Fruit fly (Drosophila melanogaster) whole organism, embryonic: Measurements from ENCODE around the gene PNPase.
A peak's percentile ranks its signal among the peaks of the same experiment; 100 is the strongest.

ENCODE experiments used
- CG1233 ChIP-seq: fragments of 200-800 bp; sonication (Bioruptor generic); optimal IDR thresholded peaks from 4 replicates; lab custom pipeline; 2018; ENCODE audit warnings: missing biosample characterization, mild to moderate bottlenecking, missing genetic modification characterization
- CG12769 ChIP-seq: fragments of 200-800 bp; sonication (Bioruptor generic); optimal IDR thresholded peaks from 2 replicates; lab custom pipeline; 2019; ENCODE audit warnings: missing biosample characterization, mild to moderate bottlenecking, missing genetic modification characterization, moderate library complexity
- CG13296 ChIP-seq: fragments of 200-800 bp; sonication (Bioruptor generic); optimal IDR thresholded peaks from 3 replicates; lab custom pipeline; 2018; ENCODE audit warnings: missing biosample characterization, mild to moderate bottlenecking, missing genetic modification characterization
- CG1603 ChIP-seq: fragments of 200-800 bp; sonication (Bioruptor generic); optimal IDR thresholded peaks from 2 replicates; lab custom pipeline; 2019; ENCODE audit warnings: missing biosample characterization, mild to moderate bottlenecking, missing genetic modification characterization, moderate library complexity
- CG16813 ChIP-seq: fragments of 200-800 bp; sonication (Bioruptor generic); IDR thresholded peaks from 3 replicates; pipeline ENCODE4 v1.3.6; 2022; ENCODE audit warnings: missing biosample characterization, missing genetic modification characterization; ENCODE audit not compliant: partially characterized antibody
- CG17359 ChIP-seq: fragments of 200-800 bp; sonication (Bioruptor generic); optimal IDR thresholded peaks from 3 replicates; lab custom pipeline; 2018; ENCODE audit warnings: missing biosample characterization, mild to moderate bottlenecking, missing genetic modification characterization, moderate library complexity
- CG17385 ChIP-seq: fragments of 200-800 bp; sonication (Bioruptor generic); optimal IDR thresholded peaks from 3 replicates; lab custom pipeline; 2018; ENCODE audit warnings: missing biosample characterization, mild to moderate bottlenecking, missing genetic modification characterization
- CG17829 ChIP-seq: fragments of 200-800 bp; optimal IDR thresholded peaks from 2 replicates; lab custom pipeline; 2019; ENCODE audit warnings: missing biosample characterization, mild to moderate bottlenecking, missing genetic modification characterization, moderate library complexity
- CG1832 ChIP-seq: fragments of 200-800 bp; sonication (Bioruptor generic); optimal IDR thresholded peaks from 2 replicates; lab custom pipeline; 2017; ENCODE audit warnings: missing biosample characterization, mild to moderate bottlenecking, missing genetic modification characterization, inconsistent platforms
- CG2199 ChIP-seq: fragments of 200-800 bp; sonication (Bioruptor generic); IDR thresholded peaks from 3 replicates; pipeline ENCODE4 v1.3.6; 2022; ENCODE audit warnings: missing biosample characterization, missing genetic modification characterization
- CG30431 ChIP-seq: fragments of 200-800 bp; sonication (Bioruptor generic); optimal IDR thresholded peaks from 2 replicates; lab custom pipeline; 2017; ENCODE audit warnings: missing biosample characterization, missing genetic modification characterization
- CG31441 ChIP-seq: fragments of 200-800 bp; sonication (Bioruptor generic); IDR thresholded peaks from 2 replicates; pipeline ENCODE4 v1.3.6; 2022; ENCODE audit warnings: missing biosample characterization, missing genetic modification characterization
- CG34376 ChIP-seq: fragments of 200-800 bp; sonication (Bioruptor generic); optimal IDR thresholded peaks from 2 replicates; lab custom pipeline; 2018; ENCODE audit warnings: missing biosample characterization, mild to moderate bottlenecking, missing genetic modification characterization
- CG4404 ChIP-seq: fragments of 200-800 bp; sonication (Bioruptor generic); IDR thresholded peaks from 2 replicates; pipeline ENCODE4 v1.3.6; 2022; ENCODE audit warnings: missing biosample characterization, missing genetic modification characterization
- CG4854 ChIP-seq: fragments of 200-800 bp; sonication (Bioruptor generic); optimal IDR thresholded peaks from 2 replicates; lab custom pipeline; 2016; ENCODE audit warnings: missing biosample characterization, missing genetic modification characterization, inconsistent platforms
- CG6813 ChIP-seq: fragments of 200-800 bp; sonication (Bioruptor generic); optimal IDR thresholded peaks from 2 replicates; lab custom pipeline; 2017; ENCODE audit warnings: missing biosample characterization, missing genetic modification characterization, mild to moderate bottlenecking, moderate library complexity, missing genetic modification reagents
- CG9727 ChIP-seq: fragments of 200-800 bp; sonication (Bioruptor generic); optimal IDR thresholded peaks from 3 replicates; lab custom pipeline; 2017; ENCODE audit warnings: missing biosample characterization, mild to moderate bottlenecking, missing genetic modification characterization
- CHES-1-like ChIP-seq: fragments of 200-800 bp; sonication (Bioruptor generic); optimal IDR thresholded peaks from 2 replicates; lab custom pipeline; 2016; ENCODE audit warnings: missing biosample characterization, missing genetic modification characterization
- CoRest ChIP-seq: fragments of 200-800 bp; sonication (Bioruptor generic); optimal IDR thresholded peaks from 3 replicates; lab custom pipeline; 2018; ENCODE audit warnings: missing biosample characterization, mild to moderate bottlenecking, missing genetic modification characterization, moderate library complexity
- E2f1 ChIP-seq: fragments of 200-800 bp; sonication (Bioruptor generic); IDR thresholded peaks from 2 replicates; pipeline ENCODE4 v1.3.6; 2022; ENCODE audit warnings: missing biosample characterization, missing genetic modification characterization
- Fer1 ChIP-seq: fragments of 200-800 bp; sonication (Bioruptor generic); optimal IDR thresholded peaks from 2 replicates; lab custom pipeline; 2017; ENCODE audit warnings: missing biosample characterization, mild to moderate bottlenecking, missing genetic modification characterization
- HLH4C ChIP-seq: fragments of 200-800 bp; sonication (Bioruptor generic); IDR thresholded peaks from 3 replicates; pipeline ENCODE4 v1.3.6; 2022; ENCODE audit warnings: missing biosample characterization, missing genetic modification characterization; ENCODE audit not compliant: partially characterized antibody
- Hsf ChIP-seq: fragments of 200-800 bp; sonication (Bioruptor generic); optimal IDR thresholded peaks from 3 replicates; lab custom pipeline; 2016; ENCODE audit warnings: missing biosample characterization, missing genetic modification characterization
- Mad ChIP-seq: fragments of 200-800 bp; sonication (Bioruptor generic); optimal IDR thresholded peaks from 2 replicates; lab custom pipeline; 2016; ENCODE audit warnings: missing biosample characterization, missing genetic modification characterization
- Meics ChIP-seq: fragments of 200-800 bp; sonication (Bioruptor generic); optimal IDR thresholded peaks from 2 replicates; lab custom pipeline; 2017; ENCODE audit warnings: missing biosample characterization, mild to moderate bottlenecking, missing genetic modification characterization
- Neu2 ChIP-seq: fragments of 200-800 bp; sonication (Bioruptor generic); optimal IDR thresholded peaks from 3 replicates; lab custom pipeline; 2016; ENCODE audit warnings: missing biosample characterization, missing genetic modification characterization, borderline replicate concordance
- Nf-YB ChIP-seq: fragments of 200-800 bp; sonication (Bioruptor generic); optimal IDR thresholded peaks from 3 replicates; lab custom pipeline; 2019; ENCODE audit warnings: missing biosample characterization, mild to moderate bottlenecking, missing genetic modification characterization, moderate library complexity
- Oli ChIP-seq: fragments of 200-800 bp; sonication (Bioruptor generic); optimal IDR thresholded peaks from 2 replicates; lab custom pipeline; 2018; ENCODE audit warnings: missing biosample characterization, mild to moderate bottlenecking, missing genetic modification characterization, moderate library complexity
- Opbp ChIP-seq: fragments of 200-800 bp; sonication (Bioruptor generic); IDR thresholded peaks from 3 replicates; pipeline ENCODE4 v1.3.6; 2022; ENCODE audit warnings: missing biosample characterization, missing genetic modification characterization; ENCODE audit not compliant: partially characterized antibody
- Sox100B ChIP-seq: fragments of 200-800 bp; sonication (Bioruptor generic); optimal IDR thresholded peaks from 3 replicates; lab custom pipeline; 2018; ENCODE audit warnings: missing biosample characterization, mild to moderate bottlenecking, missing genetic modification characterization
- Ssrp ChIP-seq: fragments of 200-800 bp; sonication (Bioruptor generic); optimal IDR thresholded peaks from 2 replicates; lab custom pipeline; 2018; ENCODE audit warnings: missing biosample characterization, mild to moderate bottlenecking, missing genetic modification characterization, moderate library complexity
- TFAM ChIP-seq: fragments of 200-800 bp; sonication (Bioruptor generic); optimal IDR thresholded peaks from 2 replicates; lab custom pipeline; 2017; ENCODE audit warnings: missing biosample characterization, missing genetic modification characterization, inconsistent platforms
- btn ChIP-seq: fragments of 200-800 bp; sonication (Bioruptor generic); optimal IDR thresholded peaks from 2 replicates; lab custom pipeline; 2016; ENCODE audit warnings: missing biosample characterization, missing genetic modification characterization
- caup ChIP-seq: fragments of 200-800 bp; sonication (Bioruptor generic); optimal IDR thresholded peaks from 3 replicates; lab custom pipeline; 2017; ENCODE audit warnings: missing biosample characterization, mild to moderate bottlenecking, missing genetic modification characterization, moderate library complexity; ENCODE audit not compliant: severe bottlenecking
- fd64A ChIP-seq: fragments of 200-800 bp; sonication (Bioruptor generic); optimal IDR thresholded peaks from 3 replicates; lab custom pipeline; 2018; ENCODE audit warnings: missing biosample characterization, mild to moderate bottlenecking, missing genetic modification characterization
- gce ChIP-seq: fragments of 200-800 bp; sonication (Bioruptor generic); IDR thresholded peaks from 3 replicates; pipeline ENCODE4 v1.3.6; 2022; ENCODE audit warnings: missing biosample characterization, missing genetic modification characterization
- gcm2 ChIP-seq: fragments of 200-800 bp; sonication (Bioruptor generic); optimal IDR thresholded peaks from 2 replicates; lab custom pipeline; 2016; ENCODE audit warnings: missing biosample characterization, missing genetic modification characterization
- hkb ChIP-seq, 2 experiments: fragments of 200-800 bp in 1 of 2; fragments of >200 bp in 1 of 2; sonication (Bioruptor generic) in 1 of 2; IDR thresholded peaks in 1 of 2; optimal IDR thresholded peaks in 1 of 2; 2 replicates each; pipeline versions ENCODE4 v1.3.6 to Lab custom; 2017 to 2022; ENCODE audit warnings: missing biosample characterization in 1 of 2, missing genetic modification characterization in 1 of 2
- nerfin-2 ChIP-seq: fragments of 200-800 bp; sonication (Bioruptor generic); IDR thresholded peaks from 2 replicates; pipeline ENCODE4 v1.3.6; 2022; ENCODE audit warnings: missing biosample characterization, missing genetic modification characterization; ENCODE audit not compliant: partially characterized antibody
- otp ChIP-seq: fragments of 200-800 bp; sonication (Bioruptor generic); IDR thresholded peaks from 3 replicates; pipeline ENCODE4, ENCODE4 v1.3.6; 2022; ENCODE audit warnings: missing biosample characterization, missing genetic modification characterization
- pum ChIP-seq: fragments of 200-800 bp; sonication (Bioruptor generic); optimal IDR thresholded peaks from 2 replicates; lab custom pipeline; 2016; ENCODE audit warnings: missing biosample characterization, missing genetic modification characterization
- rib ChIP-seq: fragments of 200-800 bp; sonication (Bioruptor generic); IDR thresholded peaks from 2 replicates; pipeline ENCODE4 v1.3.6; 2022; ENCODE audit warnings: missing biosample characterization, missing genetic modification characterization
- scrt ChIP-seq: fragments of 200-800 bp; sonication (Bioruptor generic); optimal IDR thresholded peaks from 2 replicates; lab custom pipeline; 2018; ENCODE audit warnings: missing biosample characterization, mild to moderate bottlenecking, missing genetic modification characterization, moderate library complexity
- sd ChIP-seq: fragments of 200-800 bp; sonication (Bioruptor generic); optimal IDR thresholded peaks from 3 replicates; lab custom pipeline; 2018; ENCODE audit warnings: missing biosample characterization, mild to moderate bottlenecking, missing genetic modification characterization, moderate library complexity
- ssp ChIP-seq: fragments of 200-800 bp; sonication (Bioruptor generic); IDR thresholded peaks from 2 replicates; pipeline ENCODE4 v1.3.6; 2022; ENCODE audit warnings: missing biosample characterization, missing genetic modification characterization
- tna ChIP-seq: fragments of 200-800 bp; sonication (Bioruptor generic); IDR thresholded peaks from 2 replicates; pipeline ENCODE4 v1.3.6; 2022; ENCODE audit warnings: missing biosample characterization, missing genetic modification characterization; ENCODE audit not compliant: partially characterized antibody
- twi ChIP-seq: fragments of 200-800 bp; optimal IDR thresholded peaks from 2 replicates; lab custom pipeline; 2019; ENCODE audit warnings: missing biosample characterization, mild to moderate bottlenecking, missing genetic modification characterization, moderate library complexity
- yki ChIP-seq: fragments of >200 bp; optimal IDR thresholded peaks from 3 replicates; lab custom pipeline; 2018
- z ChIP-seq: fragments of 200-800 bp; sonication (Bioruptor generic); IDR thresholded peaks from 3 replicates; pipeline ENCODE4 v1.3.6; 2022; ENCODE audit warnings: missing biosample characterization, missing genetic modification characterization

PNPase gene

dm6 chr3R:31384108-31384507, 21.1 kb downstream of the PNPase start (continued):
- TF ChIP-seq hkb (optimal IDR thresholded peaks at IDR 0.05; lab: Kevin White, UChicago) = peak; percentile 92
- peak; percentile 97 for TF ChIP-seq hkb (GFP tag; IDR thresholded peaks at IDR 0.05; lab: Robert Waterston, UW)
- no peak for TF ChIP-seq CG16813 (GFP tag; lab: Robert Waterston, UW)
- TF ChIP-seq CG12769 (tag; lab: Kevin White, UChicago) = peak; percentile 97
- peak; percentile 97 for TF ChIP-seq CG2199
- TF ChIP-seq CG17385 (GFP tag; lab: Kevin White, UChicago) = peak; percentile 90
- peak; percentile 98 for TF ChIP-seq Oli (tag; lab: Kevin White, UChicago)
- TF ChIP-seq z (GFP tag; lab: Robert Waterston, UW) = peak; percentile 74; the same call in 2 of the 3 replicates
- peak; percentile 95 for TF ChIP-seq CG4854 (GFP tag; lab: Kevin White, UChicago)
- TF ChIP-seq Opbp = no peak
- TF ChIP-seq tna (GFP tag; lab: Robert Waterston, UW) = peak; percentile 34; the same call in 1 of the 2 replicates
- peak; percentile 86 for TF ChIP-seq twi
- TF ChIP-seq TFAM (GFP tag; lab: Kevin White, UChicago) = peak; percentile 59
- TF ChIP-seq Neu2 (GFP tag; lab: Kevin White, UChicago) = peak; percentile 77
- TF ChIP-seq CG1233 = peak; percentile 94
- peak; percentile 98 for TF ChIP-seq Hsf (GFP tag; lab: Kevin White, UChicago)
- TF ChIP-seq pum (GFP tag; lab: Kevin White, UChicago) = peak; percentile 99
- peak; percentile 98 for TF ChIP-seq CHES-1-like (GFP tag; lab: Kevin White, UChicago)
- TF ChIP-seq btn (GFP tag; lab: Kevin White, UChicago) = peak; percentile 94
- TF ChIP-seq gcm2 (GFP tag; lab: Kevin White, UChicago) = peak; percentile 96
- peak; percentile 93 for TF ChIP-seq Sox100B (GFP tag; lab: Kevin White, UChicago)
- peak; percentile 97 for TF ChIP-seq CoRest (tag; lab: Kevin White, UChicago)
- peak; percentile 97 for TF ChIP-seq Meics
- peak; percentile 96 for TF ChIP-seq Ssrp (tag; lab: Kevin White, UChicago)
- TF ChIP-seq fd64A (GFP tag; lab: Kevin White, UChicago) = peak; percentile 86
- peak; percentile 91 for TF ChIP-seq ssp
- peak; percentile 98 for TF ChIP-seq CG31441 (GFP tag; lab: Robert Waterston, UW)
- TF ChIP-seq caup (GFP tag; lab: Kevin White, UChicago) = peak; percentile 96
- TF ChIP-seq CG1832 (GFP tag; lab: Kevin White, UChicago) = peak; percentile 42
- peak; percentile 91 for TF ChIP-seq sd (tag; lab: Kevin White, UChicago)
- TF ChIP-seq CG6813 (GFP tag; lab: Kevin White, UChicago) = peak; percentile 95
- TF ChIP-seq HLH4C (GFP tag; lab: Robert Waterston, UW) = no peak
- peak; percentile 95 for TF ChIP-seq CG9727
- peak; percentile 97 for TF ChIP-seq Fer1 (GFP tag; lab: Kevin White, UChicago)
- TF ChIP-seq gce = peak; percentile 93
- TF ChIP-seq CG1603 (tag; lab: Kevin White, UChicago) = peak; percentile 95
- TF ChIP-seq CG34376 = peak; percentile 90
- TF ChIP-seq otp (GFP tag; lab: Robert Waterston, UW) = peak; percentile 97
- TF ChIP-seq yki = no peak
- TF ChIP-seq rib (GFP tag; lab: Robert Waterston, UW) = peak; percentile 98
- peak; percentile 85 for TF ChIP-seq Nf-YB (GFP tag; lab: Kevin White, UChicago)
- no peak for TF ChIP-seq nerfin-2
- TF ChIP-seq CG13296 = peak; percentile 94
- peak; percentile 97 for TF ChIP-seq CG17359
- peak; percentile 98 for TF ChIP-seq E2f1
- TF ChIP-seq Mad (GFP tag; lab: Kevin White, UChicago) = peak; percentile 98
- TF ChIP-seq CG17829 = peak; percentile 98
- TF ChIP-seq scrt (GFP tag; lab: Kevin White, UChicago) = peak; percentile 94
- TF ChIP-seq CG4404 (GFP tag; lab: Robert Waterston, UW) = peak; percentile 95
- peak; percentile 95 for TF ChIP-seq CG30431
